Fruit fly (Drosophila melanogaster): ENCODE measurements around the gene Dys.
A peak's percentile ranks its signal among the peaks of the same experiment; 100 is the strongest.

The Dys gene

dm6 chr3R:19584818-19585217, 123.9 kb downstream of the Dys start (continued):
- peak; percentile 26 for TF ChIP-seq MESR4 (GFP tag; optimal IDR thresholded peaks at IDR 0.05)
- TF ChIP-seq vvl (GFP tag; IDR thresholded peaks at IDR 0.05) = peak; percentile 66
- peak; percentile 74 for TF ChIP-seq da (GFP tag; optimal IDR thresholded peaks at IDR 0.05)
- TF ChIP-seq Xrp1 (GFP tag; IDR thresholded peaks at IDR 0.05) = peak; percentile 91

dm6 chr3R:19586319-19586718, 125.4 kb downstream of the Dys start:
- peak; percentile 95 for TF ChIP-seq CG15073 (GFP tag; optimal IDR thresholded peaks at IDR 0.05)
- no peak for TF ChIP-seq MESR4 (GFP tag; optimal IDR thresholded peaks at IDR 0.05)
- no peak for TF ChIP-seq Chrac-16 (GFP tag; optimal IDR thresholded peaks at IDR 0.05)
- no peak for TF ChIP-seq CG7745 (tag; optimal IDR thresholded peaks at IDR 0.05)
- no peak for TF ChIP-seq run (tag; optimal IDR thresholded peaks at IDR 0.05)
- TF ChIP-seq grau (tag; optimal IDR thresholded peaks at IDR 0.05) = no peak
- TF ChIP-seq slbo (GFP tag; IDR thresholded peaks at IDR 0.05) = peak; percentile 9; the same call in 1 of the 2 replicates
- TF ChIP-seq knrl (GFP tag; IDR thresholded peaks at IDR 0.05; ENCODE audit: partially characterized antibody) = 0 out of 3 replicates have a peak, but pooled peaks have one; percentile 4
- TF ChIP-seq Six4 (GFP tag; optimal IDR thresholded peaks at IDR 0.05) = no peak
- 0 out of 2 replicates have a peak, but pooled peaks have one; percentile 5 for TF ChIP-seq CG4730 (GFP tag; IDR thresholded peaks at IDR 0.05)
- peak; percentile 22 for TF ChIP-seq CG8478 (optimal IDR thresholded peaks at IDR 0.05)
- no peak for TF ChIP-seq pros (GFP tag; optimal IDR thresholded peaks at IDR 0.05)
- TF ChIP-seq sens-2 (GFP tag; IDR thresholded peaks at IDR 0.05) = no peak
- TF ChIP-seq CG3726 (GFP tag; IDR thresholded peaks at IDR 0.05) = no peak
- no peak for TF ChIP-seq CG16813 (GFP tag; IDR thresholded peaks at IDR 0.05; ENCODE audit: partially characterized antibody)
- no peak for TF ChIP-seq nom (GFP tag; optimal IDR thresholded peaks at IDR 0.05)
- TF ChIP-seq Fer2 (tag; optimal IDR thresholded peaks at IDR 0.05) = no peak

dm6 chr3R:19587652-19588051, 126.8 kb downstream of the Dys start:
- TF ChIP-seq GATAe (GFP tag; conservative IDR thresholded peaks at IDR 0.05) (no peak), CG15479 (GFP tag; optimal IDR thresholded peaks at IDR 0.05) (no peak), her (GFP tag; optimal IDR thresholded peaks at IDR 0.05) (no peak)

dm6 chr3R:19598855-19599254, 138.0 kb downstream of the Dys start, which contains the start of gene Cpr92A:
TSS of gene Cpr92A (minus strand) at chr3R:19598955.
- TF ChIP-seq stwl (tag; optimal IDR thresholded peaks at IDR 0.05) (no peak), CG34376 (GFP tag; optimal IDR thresholded peaks at IDR 0.05) (no peak), nom (GFP tag; optimal IDR thresholded peaks at IDR 0.05) (no peak), z (GFP tag; IDR thresholded peaks at IDR 0.05) (no peak), CG10543 (GFP tag; optimal IDR thresholded peaks at IDR 0.05) (no peak), CG4360 (GFP tag; IDR thresholded peaks at IDR 0.05) (no peak), CG2889 (GFP tag; IDR thresholded peaks at IDR 0.05) (no peak), Antp (GFP tag; optimal IDR thresholded peaks at IDR 0.05) (no peak), tup (GFP tag; optimal IDR thresholded peaks at IDR 0.05) (no peak), gsb-n (tag; optimal IDR thresholded peaks at IDR 0.05) (no peak), al (GFP tag; IDR thresholded peaks at IDR 0.05) (no peak), CG11247 (GFP tag; IDR thresholded peaks at IDR 0.05) (no peak), CrebB (tag; optimal IDR thresholded peaks at IDR 0.05) (no peak), CG9215 (GFP tag; IDR thresholded peaks at IDR 0.05) (no peak), CG1233 (GFP tag; optimal IDR thresholded peaks at IDR 0.05) (no peak)
